In genomic region chrX:6677826-6678489, dm6 we compare ENCODE assay signal across 5 fruit fly cellular contexts.
TF ChIP-seq lines count a peak whose summit lies in the region.

Gene Fum1 (plus strand): TSS chrX:6678424.

- no peak for TF ChIP-seq CTCF in whole organism, embryonic (GFP tag; optimal IDR thresholded peaks at IDR 0.05; lab: Kevin White, UChicago)

TF ChIP-seq in Kc167, 6 proteins besides CTCF, POLR2A, EP300 and RAD21:
- TF ChIP-seq Sin3A (optimal IDR thresholded peaks at IDR 0.05; lab: Kevin White, UChicago) = peak; percentile 28
- TF ChIP-seq insv (optimal IDR thresholded peaks at IDR 0.05; lab: Kevin White, UChicago) = no peak

TF ChIP-seq in whole organism, adult, 20 proteins besides CTCF, POLR2A, EP300 and RAD21:
- TF ChIP-seq toe (GFP tag; optimal IDR thresholded peaks at IDR 0.05; lab: Kevin White, UChicago) (peak; percentile 48), kay (GFP tag; lab: Kevin White, UChicago; ENCODE audit: borderline replicate concordance) (no peak), CG33017 (tag; optimal IDR thresholded peaks at IDR 0.05; lab: Kevin White, UChicago) (no peak), CG11617 (GFP tag; optimal IDR thresholded peaks at IDR 0.05; lab: Kevin White, UChicago) (peak; percentile 35), CG7101 (tag; optimal IDR thresholded peaks at IDR 0.05; lab: Kevin White, UChicago) (peak; percentile 26), bab1 (GFP tag; optimal IDR thresholded peaks at IDR 0.05; lab: Kevin White, UChicago) (peak; percentile 43), CG1620 (GFP tag; optimal IDR thresholded peaks at IDR 0.05; lab: Kevin White, UChicago) (peak; percentile 62), CG14711 (tag; optimal IDR thresholded peaks at IDR 0.05; lab: Kevin White, UChicago) (peak; percentile 44), Mnt (GFP tag; optimal IDR thresholded peaks at IDR 0.05; lab: Kevin White, UChicago) (peak; percentile 65), Crg-1 (GFP tag; optimal IDR thresholded peaks at IDR 0.05; lab: Kevin White, UChicago) (peak; percentile 40), Hr96 (GFP tag; optimal IDR thresholded peaks at IDR 0.05; lab: Kevin White, UChicago) (no peak), cic (GFP tag; optimal IDR thresholded peaks at IDR 0.05; lab: Kevin White, UChicago) (no peak), pad (GFP tag; optimal IDR thresholded peaks at IDR 0.05; lab: Kevin White, UChicago) (peak; percentile 11), cnc (optimal IDR thresholded peaks at IDR 0.05; lab: Kevin White, UChicago) (no peak)
TF ChIP-seq in whole organism, adult: peak in this region for 9.

TF ChIP-seq in whole organism, embryonic, 481 proteins besides CTCF, POLR2A, EP300 and RAD21 (continues in another document):
- TF ChIP-seq CG6683 (GFP tag; optimal IDR thresholded peaks at IDR 0.05; lab: Kevin White, UChicago) (no peak), Ets65A (GFP tag; lab: Kevin White, UChicago) (peak; percentile 61), CG7963 (GFP tag; IDR thresholded peaks at IDR 0.05; lab: Robert Waterston, UW; ENCODE audit: partially characterized antibody) (peak; percentile 59; the same call in 2 of the 3 replicates), NC2α (GFP tag; optimal IDR thresholded peaks at IDR 0.05; lab: Kevin White, UChicago) (no peak), al (GFP tag; IDR thresholded peaks at IDR 0.05; lab: Robert Waterston, UW) (no peak), CG9817 (tag; optimal IDR thresholded peaks at IDR 0.05; lab: Kevin White, UChicago) (no peak), CkIIα-i1 (GFP tag; IDR thresholded peaks at IDR 0.05; lab: Robert Waterston, UW) (no peak), lbe (GFP tag; optimal IDR thresholded peaks at IDR 0.05; lab: Kevin White, UChicago) (no peak), CG3847 (GFP tag; IDR thresholded peaks at IDR 0.05; lab: Robert Waterston, UW) (no peak), pzg (GFP tag; optimal IDR thresholded peaks at IDR 0.05; lab: Kevin White, UChicago) (peak; percentile 63), da (GFP tag; optimal IDR thresholded peaks at IDR 0.05; lab: Kevin White, UChicago) (peak; percentile 23), inv (GFP tag; IDR thresholded peaks at IDR 0.05; lab: Robert Waterston, UW; ENCODE audit: partially characterized antibody) (peak; percentile 78), nerfin-2 (GFP tag; IDR thresholded peaks at IDR 0.05; lab: Robert Waterston, UW; ENCODE audit: partially characterized antibody) (peak; percentile 84), Myb (GFP tag; optimal IDR thresholded peaks at IDR 0.05; lab: Kevin White, UChicago) (peak; percentile 33), CG8281 (tag; optimal IDR thresholded peaks at IDR 0.05; lab: Kevin White, UChicago) (no peak), eyg (GFP tag; optimal IDR thresholded peaks at IDR 0.05; lab: Kevin White, UChicago) (no peak), TFAM (GFP tag; optimal IDR thresholded peaks at IDR 0.05; lab: Kevin White, UChicago) (no peak), CG17361 (GFP tag; IDR thresholded peaks at IDR 0.05; lab: Robert Waterston, UW) (peak; percentile 19; the same call in 1 of the 3 replicates), knrl (GFP tag; IDR thresholded peaks at IDR 0.05; lab: Robert Waterston, UW; ENCODE audit: partially characterized antibody) (peak; percentile 90), CG12769 (tag; optimal IDR thresholded peaks at IDR 0.05; lab: Kevin White, UChicago) (no peak), br (optimal IDR thresholded peaks at IDR 0.05; lab: Kevin White, UChicago) (no peak), peb (GFP tag; IDR thresholded peaks at IDR 0.05; lab: Robert Waterston, UW) (no peak), amos (GFP tag; IDR thresholded peaks at IDR 0.05; lab: Robert Waterston, UW; ENCODE audit: partially characterized antibody) (peak; percentile 80), CG18011 (GFP tag; optimal IDR thresholded peaks at IDR 0.05; lab: Kevin White, UChicago) (no peak), Dll (GFP tag; IDR thresholded peaks at IDR 0.05; lab: Robert Waterston, UW; ENCODE audit: partially characterized antibody) (peak; percentile 96)

TF ChIP-seq in whole organism, prepupa, 60 proteins besides CTCF, POLR2A, EP300 and RAD21:
- TF ChIP-seq Eip78C (GFP tag; lab: Kevin White, UChicago) (no peak), vri (GFP tag; optimal IDR thresholded peaks at IDR 0.05; lab: Kevin White, UChicago) (peak; percentile 22), Lpt (GFP tag; optimal IDR thresholded peaks at IDR 0.05; lab: Kevin White, UChicago) (no peak), lz (GFP tag; optimal IDR thresholded peaks at IDR 0.05; lab: Kevin White, UChicago) (peak; percentile 18), esn (GFP tag; optimal IDR thresholded peaks at IDR 0.05; lab: Kevin White, UChicago) (peak; percentile 38), CG3032 (tag; optimal IDR thresholded peaks at IDR 0.05; lab: Kevin White, UChicago) (peak; percentile 6), ss (GFP tag; optimal IDR thresholded peaks at IDR 0.05; lab: Kevin White, UChicago) (no peak), Eip75B (GFP tag; optimal IDR thresholded peaks at IDR 0.05; lab: Kevin White, UChicago) (no peak), topi (GFP tag; optimal IDR thresholded peaks at IDR 0.05; lab: Kevin White, UChicago) (peak; percentile 23), fkh (GFP tag; optimal IDR thresholded peaks at IDR 0.05; lab: Kevin White, UChicago) (peak; percentile 28), CG3919 (GFP tag; optimal IDR thresholded peaks at IDR 0.05; lab: Kevin White, UChicago) (no peak), CG9139 (GFP tag; optimal IDR thresholded peaks at IDR 0.05; lab: Kevin White, UChicago) (no peak), acj6 (GFP tag; optimal IDR thresholded peaks at IDR 0.05; lab: Kevin White, UChicago) (peak; percentile 12), Smox (GFP tag; optimal IDR thresholded peaks at IDR 0.05; lab: Kevin White, UChicago) (no peak), CG31627 (GFP tag; optimal IDR thresholded peaks at IDR 0.05; lab: Kevin White, UChicago) (peak; percentile 5), Sox14 (GFP tag; optimal IDR thresholded peaks at IDR 0.05; lab: Kevin White, UChicago) (peak; percentile 14)

TF ChIP-seq in whole organism, wandering third instar larva, 38 proteins besides CTCF, POLR2A, EP300 and RAD21:
- no peak for TF ChIP-seq dmrt93B (GFP tag; optimal IDR thresholded peaks at IDR 0.05; lab: Kevin White, UChicago)
- peak; percentile 45 for TF ChIP-seq HLH106 (tag; optimal IDR thresholded peaks at IDR 0.05; lab: Kevin White, UChicago)
- no peak for TF ChIP-seq jim (GFP tag; optimal IDR thresholded peaks at IDR 0.05; lab: Kevin White, UChicago)
- no peak for TF ChIP-seq br (GFP tag; optimal IDR thresholded peaks at IDR 0.05; lab: Kevin White, UChicago)
- TF ChIP-seq ey (GFP tag; optimal IDR thresholded peaks at IDR 0.05; lab: Kevin White, UChicago) = peak; percentile 2
- peak; percentile 36 for TF ChIP-seq h (GFP tag; optimal IDR thresholded peaks at IDR 0.05; lab: Kevin White, UChicago)
- TF ChIP-seq Sp1 (GFP tag; optimal IDR thresholded peaks at IDR 0.05; lab: Kevin White, UChicago) = peak; percentile 17
- no peak for TF ChIP-seq sage (GFP tag; optimal IDR thresholded peaks at IDR 0.05; lab: Kevin White, UChicago)
- no peak for TF ChIP-seq Vsx2 (GFP tag; optimal IDR thresholded peaks at IDR 0.05; lab: Kevin White, UChicago; ENCODE audit: partially characterized antibody)
- TF ChIP-seq Hr78 (GFP tag; optimal IDR thresholded peaks at IDR 0.05; lab: Kevin White, UChicago) = no peak
- TF ChIP-seq Dfd (GFP tag; optimal IDR thresholded peaks at IDR 0.05; lab: Kevin White, UChicago) = no peak
- peak in 1 of 2 experiments; percentile 36 for TF ChIP-seq foxo (GFP tag; optimal IDR thresholded peaks at IDR 0.05; lab: Kevin White, UChicago)
- TF ChIP-seq Rel (GFP tag; optimal IDR thresholded peaks at IDR 0.05; lab: Kevin White, UChicago) = no peak
- peak; percentile 1 for TF ChIP-seq Rel (tag; optimal IDR thresholded peaks at IDR 0.05; lab: Kevin White, UChicago)
- TF ChIP-seq usp (GFP tag; optimal IDR thresholded peaks at IDR 0.05; lab: Kevin White, UChicago) = no peak
- TF ChIP-seq lola (GFP tag; optimal IDR thresholded peaks at IDR 0.05; lab: Kevin White, UChicago) = no peak
- peak; percentile 39 for TF ChIP-seq rgr (GFP tag; optimal IDR thresholded peaks at IDR 0.05; lab: Kevin White, UChicago)
- TF ChIP-seq dsf (GFP tag; optimal IDR thresholded peaks at IDR 0.05; lab: Kevin White, UChicago; ENCODE audit: borderline replicate concordance) = no peak
- no peak for TF ChIP-seq fru (GFP tag; optimal IDR thresholded peaks at IDR 0.05; lab: Kevin White, UChicago)
- peak; percentile 6 for TF ChIP-seq sv (GFP tag; optimal IDR thresholded peaks at IDR 0.05; lab: Kevin White, UChicago)
- TF ChIP-seq woc (GFP tag; optimal IDR thresholded peaks at IDR 0.05; lab: Kevin White, UChicago) = peak; percentile 48
- no peak for TF ChIP-seq N (GFP tag; optimal IDR thresholded peaks at IDR 0.05; lab: Kevin White, UChicago)
